Fruit fly (Drosophila melanogaster): ENCODE results near the gene CG7720.

Gene CG7720

dm6 chr3R:18722490-18722889, 72.5 kb downstream of the CG7720 start, which contains the start of gene CG34283:
Gene CG34283 (minus strand): TSS chr3R:18722590.
- no peak for TF ChIP-seq CG17801 (GFP tag; optimal IDR thresholded peaks at IDR 0.05; ENCODE audit: partially characterized antibody)

dm6 chr3R:18721368-18721767, 73.6 kb downstream of the CG7720 start:
- TF ChIP-seq CG17801 (GFP tag; optimal IDR thresholded peaks at IDR 0.05; ENCODE audit: partially characterized antibody), result no peak

- no peak for TF ChIP-seq CG17801 (GFP tag; optimal IDR thresholded peaks at IDR 0.05; ENCODE audit: partially characterized antibody)
Observed at dm6 chr3R:18719767-18720341, 75.1 kb downstream of the CG7720 start.

Data from ovary, adult (tissue).